Worm (Caenorhabditis elegans) whole organism, L4/young adult: ENCODE measurements around the gene alp-1.

ENCODE experiments used
- W03F9.2 ChIP-seq: fragments of 150-350 bp; optimal IDR thresholded peaks from 2 replicates; lab custom pipeline; 2014; ENCODE audit warnings: missing biosample characterization, missing genetic modification characterization
- dao-5 ChIP-seq: sonication (generic microtip); optimal IDR thresholded peaks from 2 replicates; lab custom pipeline; 2016; ENCODE audit warnings: missing genotype, missing genetic modification characterization, moderate library complexity, missing compliant biosample characterization
- him-1 ChIP-seq: sonication (generic microtip); optimal IDR thresholded peaks from 2 replicates; lab custom pipeline; 2016; ENCODE audit warnings: missing genotype, missing genetic modification reagents, missing genetic modification characterization, missing compliant biosample characterization

Gene alp-1

DNA sequence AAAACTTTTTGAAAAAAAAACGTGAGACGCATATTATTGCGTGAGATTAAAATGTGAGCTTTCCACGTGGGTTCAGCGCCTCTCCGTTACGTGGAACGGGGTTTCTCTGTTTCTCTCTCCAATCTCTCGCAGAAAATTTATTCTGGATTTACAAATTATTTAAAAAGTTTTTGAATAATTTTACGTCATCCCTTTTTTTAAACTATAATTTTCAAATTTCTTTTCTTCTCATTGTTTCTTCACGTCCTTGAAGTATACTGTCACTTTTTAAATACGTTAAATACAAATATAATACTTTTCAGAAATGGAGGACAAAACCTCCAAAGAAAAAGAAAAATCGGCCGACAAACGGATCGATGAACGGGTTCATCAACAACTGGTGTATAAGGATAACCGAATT, 24.8 kb upstream of the alp-1 start, which contains the start of gene T28C6.7:
T28C6.7 (plus strand) TSS at position 301 of the 400 bp plus-strand sequence.
- TF ChIP-seq him-1 (tag; lab: Kevin White, UChicago): no peak
- TF ChIP-seq W03F9.2 (tag; lab: Kevin White, UChicago): no peak

DNA sequence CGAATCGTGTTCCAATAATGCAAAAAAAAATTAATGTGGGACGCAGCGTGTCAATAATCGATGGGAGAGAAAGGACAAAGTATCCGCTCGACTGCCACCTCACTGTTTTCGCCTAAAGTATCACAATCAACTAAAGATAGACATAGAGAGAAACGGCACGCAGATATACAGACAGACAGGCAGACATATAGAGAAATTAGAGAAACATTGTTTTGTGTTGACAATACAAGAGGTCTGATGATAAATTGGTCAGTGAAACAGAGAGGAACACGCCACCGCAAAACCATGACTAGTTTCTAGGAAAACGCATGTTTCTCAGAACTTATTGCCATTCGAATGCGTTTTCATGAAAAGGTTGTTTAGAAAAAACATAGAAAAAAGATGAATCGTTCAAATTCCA, 21.7 kb upstream of the alp-1 start, which contains the start of gene T28C6.8:
T28C6.8 (minus strand) TSS at position 137 of the 400 bp plus-strand sequence.
- TF ChIP-seq him-1 (tag; lab: Kevin White, UChicago): no peak
- no peak for TF ChIP-seq dao-5 (tag; lab: Kevin White, UChicago)
- no peak for TF ChIP-seq W03F9.2 (tag; lab: Kevin White, UChicago)

DNA sequence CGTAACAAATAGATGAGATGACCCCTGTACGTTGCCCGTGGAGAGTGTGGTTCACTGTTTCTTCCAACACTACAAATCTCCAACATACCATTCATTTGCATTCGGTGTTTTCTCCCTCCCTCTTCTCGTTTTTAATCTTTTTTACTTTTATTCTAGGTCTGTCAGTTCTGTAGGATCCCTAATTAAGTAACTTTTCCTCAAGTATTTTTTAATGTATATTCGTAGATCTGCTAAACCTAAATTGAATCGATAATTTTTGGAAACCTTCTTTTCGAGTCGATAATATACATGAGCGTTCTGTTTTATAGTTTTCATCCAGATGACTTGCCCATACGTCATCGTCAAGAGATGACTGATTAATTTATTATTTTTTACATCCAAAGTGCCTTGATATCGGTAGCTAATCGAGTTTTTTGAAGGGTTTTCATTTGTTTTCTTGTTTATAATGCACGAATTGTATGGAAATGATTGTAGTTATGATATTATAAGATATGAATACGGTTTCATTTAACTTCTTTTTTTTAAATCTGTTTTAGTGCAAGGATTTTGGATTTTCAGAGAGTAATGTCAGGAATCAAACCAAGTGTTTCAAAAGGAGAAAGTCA, 12.0 kb upstream of the alp-1 start, which contains the start of the genes T28C6.11 and T11B7.1:
T28C6.11 (minus strand) TSS at position 101 of the 605 bp plus-strand sequence.
T11B7.1 (plus strand) TSS at position 555 of the 605 bp plus-strand sequence.
- TF ChIP-seq dao-5 (tag; lab: Kevin White, UChicago): no peak
- no peak for TF ChIP-seq W03F9.2 (tag; lab: Kevin White, UChicago)
- no peak for TF ChIP-seq him-1 (tag; lab: Kevin White, UChicago)

DNA sequence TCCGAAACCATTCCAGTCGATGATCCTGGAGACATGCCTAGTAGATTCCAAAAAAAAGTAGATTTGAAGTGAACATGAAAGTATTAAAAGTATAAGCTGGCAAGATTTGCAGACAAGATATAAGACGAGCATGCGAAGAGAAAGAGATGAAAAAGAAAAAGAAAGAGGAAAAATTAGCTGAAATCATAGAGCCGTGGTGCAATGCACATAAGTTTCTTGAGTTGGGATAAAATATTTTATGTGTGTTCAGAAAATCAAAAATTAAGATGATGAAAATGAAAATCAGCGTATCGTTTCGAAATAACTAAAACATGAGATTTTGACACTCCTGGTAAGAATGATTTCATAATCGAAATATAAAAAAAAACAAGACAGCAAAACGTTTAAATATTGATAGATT, 7.8 kb upstream of the alp-1 start, which contains the start of gene T11B7.2:
T11B7.2 (minus strand) TSS at position 101 of the 400 bp plus-strand sequence.
- TF ChIP-seq him-1 (tag; lab: Kevin White, UChicago) (no peak), W03F9.2 (tag; lab: Kevin White, UChicago) (no peak), dao-5 (tag; lab: Kevin White, UChicago) (no peak)

DNA sequence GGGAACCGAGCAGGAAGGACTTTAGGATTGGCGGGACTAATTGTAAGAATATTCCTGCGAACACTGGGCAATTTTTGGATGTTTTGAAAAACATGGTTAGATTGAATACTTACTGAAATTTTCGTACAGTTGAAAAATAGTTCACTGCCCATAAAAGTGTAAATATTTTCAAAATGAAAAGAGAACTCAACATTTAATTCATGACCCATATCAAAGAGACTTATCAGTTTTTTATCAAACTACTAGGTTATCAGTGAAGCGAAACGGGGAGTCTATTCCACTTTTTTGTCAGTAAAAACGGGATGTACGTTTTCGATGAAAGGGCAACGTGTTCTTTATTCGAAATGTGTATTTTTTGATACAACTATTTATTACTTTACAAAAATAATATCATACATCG, 6.4 kb upstream of the alp-1 start:
- TF ChIP-seq him-1 (tag; lab: Kevin White, UChicago) (no peak), W03F9.2 (tag; lab: Kevin White, UChicago) (no peak), dao-5 (tag; lab: Kevin White, UChicago) (no peak)

DNA sequence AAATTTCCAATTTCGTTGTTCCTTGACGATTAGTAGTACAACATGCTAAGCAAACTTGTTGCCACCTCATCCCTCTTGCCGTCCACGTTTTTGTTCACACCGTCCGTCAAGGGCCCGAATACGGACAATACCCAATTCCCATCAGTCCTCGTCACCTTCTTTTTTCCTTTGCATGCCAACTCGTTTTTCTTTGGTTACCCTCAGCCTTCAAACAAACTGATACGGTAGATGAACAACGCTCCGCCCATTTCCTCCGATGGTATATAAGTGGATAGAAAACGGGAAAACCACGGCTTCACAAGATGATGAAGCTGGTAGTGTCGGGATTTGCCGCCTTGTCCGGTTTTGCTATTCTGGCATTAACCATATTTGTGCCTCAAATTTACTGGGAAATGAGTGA, 4.4 kb upstream of the alp-1 start, which contains the start of gene col-118:
col-118 (plus strand) TSS at position 301 of the 400 bp plus-strand sequence.
- TF ChIP-seq him-1 (tag; lab: Kevin White, UChicago) (no peak), dao-5 (tag; lab: Kevin White, UChicago) (no peak), W03F9.2 (tag; lab: Kevin White, UChicago) (no peak)

DNA sequence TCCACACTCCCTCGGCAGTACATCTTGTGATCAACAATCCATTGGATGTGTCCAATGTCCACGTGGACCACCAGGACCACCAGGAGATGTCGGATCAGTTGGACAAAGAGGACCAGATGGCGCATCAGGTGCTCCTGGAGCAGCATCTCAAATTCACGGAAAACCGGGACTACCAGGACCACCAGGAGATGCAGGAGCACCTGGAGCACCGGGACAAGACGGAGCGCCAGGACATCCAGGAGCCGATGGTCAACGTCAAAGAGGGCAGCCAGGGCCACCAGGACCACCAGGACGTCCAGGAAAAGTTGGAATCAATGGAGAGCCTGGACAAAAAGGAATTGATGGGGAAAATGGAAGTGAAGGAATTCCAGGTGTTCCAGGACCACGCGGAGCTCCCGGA, 3.3 kb upstream of the alp-1 start:
- TF ChIP-seq him-1 (tag; lab: Kevin White, UChicago): no peak
- TF ChIP-seq W03F9.2 (tag; lab: Kevin White, UChicago): no peak
- TF ChIP-seq dao-5 (tag; lab: Kevin White, UChicago): no peak

DNA sequence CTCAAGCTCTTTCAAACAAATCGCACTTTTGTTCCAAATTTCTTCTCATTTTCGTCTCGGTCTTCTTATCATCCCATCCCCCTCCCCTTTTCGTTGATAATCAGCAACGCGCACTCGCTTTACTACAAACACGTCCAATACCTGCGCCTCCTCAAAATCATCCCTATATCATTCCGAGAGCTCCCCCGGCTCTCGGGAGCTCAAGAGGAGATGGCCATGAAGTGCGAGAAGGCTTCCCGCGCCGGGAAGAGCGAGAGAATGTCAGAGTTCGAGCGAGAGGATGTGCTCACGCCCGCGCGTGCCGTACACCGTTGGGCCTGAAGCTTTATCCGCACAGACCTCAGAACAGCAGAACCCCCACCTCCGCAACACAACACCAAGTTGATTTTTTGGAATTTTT, 1.5 kb upstream of the alp-1 start:
- TF ChIP-seq W03F9.2 (tag; lab: Kevin White, UChicago) (no peak), dao-5 (tag; lab: Kevin White, UChicago) (no peak), him-1 (tag; lab: Kevin White, UChicago) (no peak)

DNA sequence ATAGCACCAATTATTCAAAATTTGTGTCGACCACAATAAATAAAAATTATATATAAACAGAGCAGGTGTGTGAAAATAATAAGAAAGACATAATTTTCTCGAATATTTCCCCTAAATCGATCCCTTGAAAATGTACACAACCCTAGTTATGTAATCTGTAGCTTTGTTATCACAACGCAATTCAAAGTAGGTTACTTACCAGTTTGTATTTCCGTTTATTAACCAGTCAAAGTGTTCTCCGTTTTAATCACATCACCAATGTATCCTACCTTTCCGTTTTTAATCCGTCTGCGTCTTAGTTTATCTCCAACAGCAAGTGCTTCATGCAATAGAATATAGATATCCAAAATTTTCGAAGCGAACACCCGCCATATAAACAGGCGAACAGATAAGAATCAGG, 1.0 kb downstream of the alp-1 start:
- TF ChIP-seq dao-5 (tag; lab: Kevin White, UChicago) (no peak), him-1 (tag; lab: Kevin White, UChicago) (no peak), W03F9.2 (tag; lab: Kevin White, UChicago) (no peak)

DNA sequence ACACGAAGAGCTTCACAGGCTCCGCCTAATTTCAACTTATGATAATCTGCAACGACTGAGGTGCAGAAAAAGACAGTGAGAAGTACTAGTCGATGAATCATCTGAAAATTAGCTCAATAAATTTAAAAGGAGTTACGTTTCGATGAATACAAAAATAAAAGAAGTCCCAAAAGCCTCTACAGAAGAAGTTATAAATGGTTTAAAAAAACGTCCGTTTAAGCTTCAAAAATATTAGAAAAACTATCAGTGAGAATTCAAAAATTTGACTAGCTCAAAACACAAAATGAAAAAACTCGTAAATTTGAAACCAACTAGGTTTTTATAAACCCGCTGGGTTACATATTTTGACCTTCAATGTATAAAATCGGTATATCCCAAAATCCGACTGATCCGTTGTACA, 3.7 kb downstream of the alp-1 start, which contains the start of gene T11B7.5:
T11B7.5 (minus strand) TSS at position 101 of the 400 bp plus-strand sequence.
- TF ChIP-seq him-1 (tag; lab: Kevin White, UChicago): no peak
- no peak for TF ChIP-seq dao-5 (tag; lab: Kevin White, UChicago)
- no peak for TF ChIP-seq W03F9.2 (tag; lab: Kevin White, UChicago)

DNA sequence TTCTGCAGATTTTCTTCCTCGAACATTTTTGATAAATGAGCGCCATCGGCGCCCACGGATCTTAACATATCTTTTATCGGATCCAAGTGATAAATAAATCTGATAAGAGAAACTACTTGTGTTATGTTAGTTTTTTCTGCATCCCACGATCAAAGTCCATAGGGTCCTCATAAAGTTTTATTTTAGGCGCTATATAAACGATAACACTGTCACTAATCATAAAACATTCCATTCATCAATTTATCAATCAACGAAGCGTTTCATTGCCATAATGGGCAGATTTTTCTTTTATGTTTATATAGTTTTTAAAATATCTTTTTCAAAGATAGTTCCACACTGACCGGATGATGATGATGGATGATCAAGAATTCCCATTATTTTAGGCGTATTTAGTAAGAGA, 12.4 kb downstream of the alp-1 start:
- TF ChIP-seq him-1 (tag; lab: Kevin White, UChicago) (no peak), W03F9.2 (tag; lab: Kevin White, UChicago) (no peak), dao-5 (tag; lab: Kevin White, UChicago) (no peak)

DNA sequence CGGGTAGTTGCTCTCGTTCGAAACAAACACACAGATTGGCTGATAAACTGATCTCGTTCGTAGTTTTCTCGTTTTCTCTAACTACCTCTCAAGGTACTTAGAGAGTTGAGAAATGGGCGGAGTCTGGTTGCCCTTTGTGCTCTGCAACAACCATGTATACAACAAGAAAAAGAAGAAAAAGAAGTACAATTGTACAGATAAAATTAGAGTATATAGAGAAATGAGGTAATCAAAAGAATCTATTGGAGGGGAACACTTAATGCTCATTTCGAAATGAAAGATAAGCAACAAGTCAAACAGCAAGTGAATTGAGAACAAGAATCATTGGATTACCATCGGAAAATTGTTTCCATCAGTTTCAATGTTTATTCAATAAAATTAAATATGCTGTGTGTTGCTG, 13.0 kb downstream of the alp-1 start, which contains the start of gene C09G9.1:
C09G9.1 (minus strand) TSS at position 143 of the 400 bp plus-strand sequence.
- TF ChIP-seq him-1 (tag; lab: Kevin White, UChicago): no peak
- no peak for TF ChIP-seq dao-5 (tag; lab: Kevin White, UChicago)
- no peak for TF ChIP-seq W03F9.2 (tag; lab: Kevin White, UChicago)

DNA sequence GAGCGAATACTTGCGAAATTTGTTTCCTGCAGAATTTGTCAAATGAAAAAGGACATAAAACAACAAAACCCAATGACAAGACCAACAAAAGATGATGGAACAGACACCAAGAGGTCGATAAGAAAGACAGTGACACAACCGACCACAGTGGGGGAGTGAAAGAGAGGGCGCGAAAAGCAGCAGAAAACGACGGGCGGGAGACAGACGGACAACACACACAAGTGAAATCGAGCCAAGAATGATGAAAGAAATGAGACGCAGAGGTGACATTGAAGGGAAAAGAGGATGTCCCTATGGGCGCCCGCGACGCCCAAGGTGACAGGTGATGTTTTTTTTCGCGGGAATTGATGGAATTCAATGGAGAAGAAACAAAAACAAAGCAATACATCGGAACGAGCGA, 13.8 kb downstream of the alp-1 start:
- no peak for TF ChIP-seq dao-5 (tag; lab: Kevin White, UChicago)
- peak; percentile 74 for TF ChIP-seq W03F9.2 (tag; lab: Kevin White, UChicago)
- TF ChIP-seq him-1 (tag; lab: Kevin White, UChicago): no peak

DNA sequence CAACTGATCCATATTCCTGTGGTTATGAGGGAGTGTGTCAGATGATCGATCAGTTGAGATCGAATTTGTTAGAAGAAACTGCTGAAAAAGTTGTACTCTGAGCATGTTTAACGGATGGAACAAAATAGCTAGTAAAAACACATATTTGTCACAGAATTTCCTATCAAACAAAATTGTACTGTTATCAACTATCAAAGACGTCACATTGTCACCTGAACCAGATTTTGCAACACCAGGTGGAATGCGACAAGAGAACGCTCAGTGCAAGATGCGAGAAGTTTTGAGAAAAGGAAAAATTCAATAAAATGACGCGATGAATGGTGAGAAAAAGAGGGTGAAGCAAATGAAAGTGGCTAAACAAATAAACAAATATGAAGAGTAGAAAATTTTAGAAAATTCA, 15.3 kb downstream of the alp-1 start:
- TF ChIP-seq dao-5 (tag; lab: Kevin White, UChicago): no peak
- TF ChIP-seq him-1 (tag; lab: Kevin White, UChicago): no peak
